Worm (Caenorhabditis elegans) whole organism, L3 larva: ENCODE data around the gene D1025.10.

Experiments used
- ZK546.5 ChIP-seq: sonication (generic microtip); optimal IDR thresholded peaks from 2 replicates; lab custom pipeline; 2017; ENCODE audit warnings: missing biosample characterization, missing genetic modification characterization
- aly-2 ChIP-seq: fragments of 150-350 bp; optimal IDR thresholded peaks from 2 replicates; lab custom pipeline; 2014; ENCODE audit warnings: missing biosample characterization, missing genetic modification characterization
- ama-1 ChIP-seq: fragments of 150-350 bp; optimal IDR thresholded peaks from 2 replicates; lab custom pipeline; 2018
- ceh-28 ChIP-seq: fragments of 150-350 bp; optimal IDR thresholded peaks from 2 replicates; lab custom pipeline; 2014; ENCODE audit warnings: missing biosample characterization, missing genetic modification reagents, missing genetic modification characterization
- ceh-82 ChIP-seq: fragments of 150-350 bp; optimal IDR thresholded peaks from 2 replicates; lab custom pipeline; 2014; ENCODE audit warnings: missing biosample characterization, missing genetic modification characterization
- ceh-9 ChIP-seq: sonication (generic microtip); optimal IDR thresholded peaks from 2 replicates; lab custom pipeline; 2018; ENCODE audit warnings: missing biosample characterization, missing genetic modification characterization
- daf-12 ChIP-seq: fragments of 150-350 bp; optimal IDR thresholded peaks from 2 replicates; lab custom pipeline; 2014; ENCODE audit warnings: missing biosample characterization, missing genetic modification reagents, missing genetic modification characterization
- elt-1 ChIP-seq: fragments of 150-350 bp; optimal IDR thresholded peaks from 2 replicates; lab custom pipeline; 2014; ENCODE audit warnings: missing biosample characterization, missing genetic modification characterization
- elt-2 ChIP-seq: sonication (generic microtip); optimal IDR thresholded peaks from 2 replicates; lab custom pipeline; 2016; ENCODE audit warnings: missing genetic modification reagents, mild to moderate bottlenecking, missing genetic modification characterization, missing compliant biosample characterization
- elt-3 ChIP-seq, 3 experiments: fragments of 150-350 bp in 1 of 3; sonication (generic microtip) in 2 of 3; optimal IDR thresholded peaks; 2 replicates in 2 of 3; 4 replicates in 1 of 3; lab custom pipeline; 2014 to 2017; ENCODE audit warnings: missing biosample characterization in 3 of 3, missing genetic modification characterization in 3 of 3
- eor-1 ChIP-seq, 2 experiments: fragments of 150-350 bp; optimal IDR thresholded peaks; 2 replicates each; lab custom pipeline; 2014 to 2018; ENCODE audit warnings: missing biosample characterization in 2 of 2, missing genetic modification characterization in 2 of 2
- fkh-10 ChIP-seq: sonication (generic microtip); optimal IDR thresholded peaks from 2 replicates; lab custom pipeline; 2017; ENCODE audit warnings: missing biosample characterization, missing genetic modification reagents, missing genetic modification characterization
- hmg-11 ChIP-seq: sonication (generic microtip); optimal IDR thresholded peaks from 2 replicates; lab custom pipeline; 2016; ENCODE audit warnings: missing genetic modification characterization, missing compliant biosample characterization
- jun-1 ChIP-seq: fragments of 150-350 bp; optimal IDR thresholded peaks from 2 replicates; lab custom pipeline; 2014; ENCODE audit warnings: missing biosample characterization, missing genetic modification reagents, missing genetic modification characterization
- lin-39 ChIP-seq: fragments of 150-350 bp; optimal IDR thresholded peaks from 2 replicates; lab custom pipeline; 2018; ENCODE audit warnings: missing biosample characterization, missing genetic modification reagents, missing genetic modification characterization
- lsy-12 ChIP-seq: sonication (generic microtip); optimal IDR thresholded peaks from 2 replicates; lab custom pipeline; 2016; ENCODE audit warnings: mild to moderate bottlenecking, missing genetic modification characterization, missing compliant biosample characterization
- mdl-1 ChIP-seq: fragments of 150-350 bp; optimal IDR thresholded peaks from 2 replicates; lab custom pipeline; 2014; ENCODE audit warnings: missing biosample characterization, missing genetic modification characterization
- mml-1 ChIP-seq: fragments of 150-350 bp; sonication (generic microtip); optimal IDR thresholded peaks from 3 replicates; lab custom pipeline; 2014; ENCODE audit warnings: missing biosample characterization, missing genetic modification characterization
- nfya-1 ChIP-seq: sonication (generic microtip); optimal IDR thresholded peaks from 2 replicates; lab custom pipeline; 2017; ENCODE audit warnings: missing genetic modification characterization, mild to moderate bottlenecking, missing compliant biosample characterization, antibody characterized with exemption, moderate library complexity; ENCODE audit not compliant: insufficient read depth
- nhr-12 ChIP-seq: fragments of 150-350 bp; optimal IDR thresholded peaks from 2 replicates; lab custom pipeline; 2014; ENCODE audit warnings: missing biosample characterization, missing genetic modification characterization
- nhr-23 ChIP-seq: fragments of 150-350 bp; optimal IDR thresholded peaks from 2 replicates; lab custom pipeline; 2014; ENCODE audit warnings: missing biosample characterization, missing genetic modification reagents, missing genetic modification characterization
- nhr-25 ChIP-seq: sonication (generic microtip); optimal IDR thresholded peaks from 2 replicates; lab custom pipeline; 2017; ENCODE audit warnings: missing biosample characterization, missing genetic modification characterization
- nhr-28 ChIP-seq: fragments of 150-350 bp; optimal IDR thresholded peaks from 2 replicates; lab custom pipeline; 2014; ENCODE audit warnings: missing biosample characterization, missing genetic modification characterization
- nhr-43 ChIP-seq: sonication (generic microtip); optimal IDR thresholded peaks from 2 replicates; lab custom pipeline; 2016; ENCODE audit warnings: mild to moderate bottlenecking, missing genetic modification characterization, missing compliant biosample characterization; ENCODE audit not compliant: poor library complexity, severe bottlenecking
- nhr-76 ChIP-seq: fragments of 150-350 bp; sonication (generic microtip); optimal IDR thresholded peaks from 5 replicates; lab custom pipeline; 2014; ENCODE audit warnings: missing biosample characterization, missing genetic modification characterization
- sea-2 ChIP-seq: fragments of 150-350 bp; sonication (generic microtip); optimal IDR thresholded peaks from 4 replicates; lab custom pipeline; 2014; ENCODE audit warnings: missing biosample characterization, missing genetic modification reagents, missing genetic modification characterization
- skn-1 ChIP-seq: fragments of 150-350 bp; optimal IDR thresholded peaks from 2 replicates; lab custom pipeline; 2014; ENCODE audit warnings: missing biosample characterization, missing genetic modification characterization
- snpc-4 ChIP-seq: fragments of 150-350 bp; optimal IDR thresholded peaks from 2 replicates; lab custom pipeline; 2014; ENCODE audit warnings: missing biosample characterization, missing genetic modification characterization
- tbx-2 ChIP-seq: sonication (generic microtip); optimal IDR thresholded peaks from 2 replicates; lab custom pipeline; 2016; ENCODE audit warnings: mild to moderate bottlenecking, missing genetic modification characterization, missing compliant biosample characterization
- ztf-11 ChIP-seq: fragments of 150-350 bp; optimal IDR thresholded peaks from 2 replicates; lab custom pipeline; 2014; ENCODE audit warnings: missing biosample characterization, missing genetic modification characterization
- ztf-4 ChIP-seq: fragments of 150-350 bp; optimal IDR thresholded peaks from 2 replicates; lab custom pipeline; 2014; ENCODE audit warnings: missing biosample characterization, missing genetic modification characterization

The D1025.10 gene

DNA sequence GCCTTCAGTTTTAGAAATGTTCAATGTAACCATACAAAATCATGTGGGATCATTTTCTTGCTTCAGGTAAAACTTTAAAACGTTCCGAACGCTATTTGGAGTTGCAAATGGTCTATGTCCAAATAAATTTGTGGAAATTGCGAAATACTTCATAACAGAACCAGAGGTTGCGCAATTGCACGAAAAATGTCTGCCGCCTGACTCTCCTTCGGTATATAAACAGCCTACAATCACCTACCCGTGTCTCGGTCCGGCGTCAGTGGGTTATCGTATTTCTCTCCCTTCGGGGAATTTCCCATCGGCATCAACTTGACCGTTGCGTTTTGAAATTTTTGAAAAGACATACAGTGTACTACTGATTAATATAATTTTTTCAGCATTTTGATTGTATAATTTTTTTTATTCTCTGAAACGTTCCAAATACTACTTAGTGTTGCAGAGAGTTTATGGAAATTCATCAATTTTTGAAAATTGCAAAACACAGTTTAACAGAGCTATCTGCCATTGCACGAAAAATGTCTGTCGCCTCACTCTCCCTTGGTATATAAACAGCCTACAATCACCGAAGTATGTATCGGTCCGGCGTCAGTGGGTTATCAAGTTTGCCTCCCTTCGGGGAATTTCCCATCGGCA lies 39.9 kb upstream of the D1025.10 start:
- peak; percentile 14 for TF ChIP-seq lsy-12 (tag; lab: Kevin White, UChicago)
- peak; percentile 22 for TF ChIP-seq nhr-25 (tag; lab: Kevin White, UChicago)
- peak; percentile 98 for TF ChIP-seq snpc-4 (tag; lab: Kevin White, UChicago)
- TF ChIP-seq nhr-43, result peak; percentile 82
- TF ChIP-seq sea-2 (GFP tag; lab: Kevin White, UChicago), result no peak
- peak; percentile 68 for TF ChIP-seq tbx-2 (tag; lab: Kevin White, UChicago)
- no peak for TF ChIP-seq eor-1 (tag; optimal IDR thresholded peaks at IDR 0.05; lab: Kevin White, UChicago)
- TF ChIP-seq daf-12 (tag; lab: Kevin White, UChicago), result no peak
- no peak for TF ChIP-seq mdl-1 (tag; lab: Kevin White, UChicago)
- TF ChIP-seq hmg-11, result no peak
- TF ChIP-seq skn-1 (tag; lab: Kevin White, UChicago), result peak; percentile 73
- peak; percentile 68 for TF ChIP-seq jun-1 (tag; lab: Kevin White, UChicago)
- peak; percentile 0 for TF ChIP-seq ceh-28 (tag; lab: Kevin White, UChicago)
- TF ChIP-seq elt-3 (tag; optimal IDR thresholded peaks at IDR 0.05; lab: Kevin White, UChicago), result peak in 1 of 3 experiments; percentile 22
- TF ChIP-seq nhr-28 (tag; lab: Kevin White, UChicago), result no peak
- TF ChIP-seq nhr-23, result peak; percentile 69
- TF ChIP-seq ama-1, result no peak
- peak; percentile 38 for TF ChIP-seq elt-2 (tag; lab: Kevin White, UChicago)

DNA sequence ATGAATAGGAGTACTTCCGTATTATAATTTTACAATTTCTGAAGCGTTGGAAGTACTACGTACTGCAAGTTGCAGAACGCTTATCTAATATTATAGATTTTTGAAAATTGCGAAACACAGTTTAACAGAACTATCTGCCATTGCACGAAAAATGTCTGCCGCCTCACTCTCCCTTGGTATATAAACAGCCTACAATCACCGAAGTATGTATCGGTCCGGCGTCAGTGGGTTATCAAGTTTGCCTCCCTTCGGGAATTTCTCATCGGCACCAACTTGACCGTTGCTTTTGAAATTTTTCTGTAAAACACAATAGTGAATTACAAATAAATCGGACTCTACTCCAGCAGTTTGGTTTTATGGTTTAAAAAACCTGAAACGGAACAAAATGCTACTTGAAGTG lies 39.3 kb upstream of the D1025.10 start:
- TF ChIP-seq eor-1 (tag; optimal IDR thresholded peaks at IDR 0.05; lab: Kevin White, UChicago), result no peak
- no peak for TF ChIP-seq skn-1 (tag; lab: Kevin White, UChicago)
- TF ChIP-seq mml-1 (tag; lab: Kevin White, UChicago), result no peak
- TF ChIP-seq daf-12 (tag; lab: Kevin White, UChicago), result no peak
- TF ChIP-seq nhr-43, result no peak
- no peak for TF ChIP-seq nhr-76
- TF ChIP-seq ceh-28 (tag; lab: Kevin White, UChicago), result no peak
- TF ChIP-seq snpc-4 (tag; lab: Kevin White, UChicago), result peak; percentile 92
- TF ChIP-seq elt-2 (tag; lab: Kevin White, UChicago), result peak; percentile 17
- no peak for TF ChIP-seq aly-2 (tag; lab: Kevin White, UChicago)
- TF ChIP-seq lsy-12 (tag; lab: Kevin White, UChicago), result no peak

DNA sequence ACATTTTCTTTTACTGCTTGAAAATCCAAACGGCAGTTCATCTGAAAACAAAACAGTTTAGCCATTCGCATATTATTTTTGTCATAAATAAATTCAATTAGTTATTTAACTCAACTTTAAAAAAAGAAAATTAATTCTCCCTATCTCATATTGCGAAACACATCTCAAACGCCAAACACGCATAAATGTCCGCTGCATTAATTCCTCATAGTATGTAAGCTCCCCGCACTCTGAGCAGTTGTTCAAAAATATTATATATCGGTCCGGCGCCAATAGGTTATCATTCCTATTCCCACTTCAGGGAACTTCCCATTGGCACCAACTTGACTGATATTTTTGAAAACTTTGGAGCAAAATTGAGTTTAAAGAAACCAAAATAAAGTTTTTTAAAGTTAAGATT lies 38.5 kb upstream of the D1025.10 start:
- peak; percentile 98 for TF ChIP-seq snpc-4 (tag; lab: Kevin White, UChicago)
- peak; percentile 25 for TF ChIP-seq ceh-82 (tag; lab: Kevin White, UChicago)
- TF ChIP-seq ztf-11 (tag; lab: Kevin White, UChicago), result no peak
- TF ChIP-seq nfya-1, result peak; percentile 36
- TF ChIP-seq, all 47 proteins: peak for 3

DNA sequence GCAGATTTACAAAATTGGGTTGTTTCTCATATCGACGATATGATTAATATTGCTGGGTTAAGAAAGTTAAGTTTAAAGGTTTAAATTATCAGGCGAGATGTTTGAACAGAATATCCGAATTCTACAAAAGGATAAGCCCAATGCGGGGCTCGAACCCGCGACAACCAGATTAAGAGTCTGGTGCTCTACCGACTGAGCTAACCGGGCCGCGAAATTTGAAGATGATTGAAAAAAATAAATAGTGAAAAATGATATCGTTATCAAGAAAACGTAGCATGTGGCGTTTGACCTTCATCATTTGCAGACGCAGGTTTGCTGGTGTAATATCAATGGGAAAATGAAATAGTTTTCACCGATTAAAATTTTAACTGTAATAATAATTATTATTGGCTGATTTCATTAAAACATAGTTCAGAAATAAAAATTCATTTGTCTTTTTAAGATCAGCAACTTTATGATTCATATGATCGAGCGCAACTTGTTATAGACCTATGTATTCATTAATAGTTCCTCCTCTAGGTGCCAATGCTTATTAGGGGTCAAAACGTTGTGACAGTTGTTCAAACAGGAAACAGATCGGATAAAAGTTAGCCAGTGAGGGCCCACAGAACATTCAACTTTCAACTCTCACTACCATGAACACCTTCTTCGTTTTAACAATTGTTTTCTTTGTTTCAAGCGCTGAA lies 37.8 kb upstream of the D1025.10 start, which contains the start of gene M163.11:
TSS of gene M163.11 (plus strand) at position 636 of the 686 bp plus-strand sequence.
- TF ChIP-seq ceh-28 (tag; lab: Kevin White, UChicago) (no peak), nhr-43 (peak; percentile 71), ztf-11 (tag; lab: Kevin White, UChicago) (no peak), lin-39 (tag; lab: Kevin White, UChicago) (no peak), nhr-25 (tag; lab: Kevin White, UChicago) (peak; percentile 8), skn-1 (tag; lab: Kevin White, UChicago) (no peak), fkh-10 (GFP tag; lab: Kevin White, UChicago) (no peak), lsy-12 (tag; lab: Kevin White, UChicago) (peak; percentile 3), ZK546.5 (tag; lab: Kevin White, UChicago) (no peak), ceh-9 (tag; lab: Kevin White, UChicago) (no peak), nhr-12 (tag; lab: Kevin White, UChicago) (no peak), elt-1 (tag; lab: Kevin White, UChicago) (no peak), hmg-11 (no peak), ama-1 (no peak), ztf-4 (no peak), tbx-2 (tag; lab: Kevin White, UChicago) (no peak), aly-2 (tag; lab: Kevin White, UChicago) (no peak), elt-2 (tag; lab: Kevin White, UChicago) (peak; percentile 36)
- TF ChIP-seq, all 47 proteins: peak for 4
